Worm (Caenorhabditis elegans) whole organism, L4/young adult: ENCODE results near the gene Y57G11B.3.

ENCODE experiments used
- dao-5 ChIP-seq: sonication (generic microtip); optimal IDR thresholded peaks from 2 replicates; lab custom pipeline; 2016; ENCODE audit warnings: missing genotype, missing genetic modification characterization, moderate library complexity, missing compliant biosample characterization
- him-1 ChIP-seq: sonication (generic microtip); optimal IDR thresholded peaks from 2 replicates; lab custom pipeline; 2016; ENCODE audit warnings: missing genotype, missing genetic modification reagents, missing genetic modification characterization, missing compliant biosample characterization

- TF ChIP-seq dao-5 (tag; lab: Kevin White, UChicago), result no peak
- TF ChIP-seq him-1 (tag; lab: Kevin White, UChicago), result no peak
These were observed 26.9 kb downstream of the Y57G11B.3 start for ce11 chrIV:14547292-14547691.
